Worm (Caenorhabditis elegans) whole organism, L1 larva: ENCODE results near the gene idpc-4.

Experiments used
- C04F5.9 ChIP-seq: sonication (generic microtip); optimal IDR thresholded peaks from 2 replicates; lab custom pipeline; 2016; ENCODE audit warnings: missing genetic modification characterization, missing compliant biosample characterization
- C16A3.4 ChIP-seq: fragments of 150-350 bp; optimal IDR thresholded peaks from 2 replicates; lab custom pipeline; 2014; ENCODE audit warnings: missing biosample characterization, missing genetic modification characterization
- C34B4.2 ChIP-seq: sonication (generic microtip); optimal IDR thresholded peaks from 2 replicates; lab custom pipeline; 2017; ENCODE audit warnings: mild to moderate bottlenecking, missing genetic modification characterization, missing compliant biosample characterization
- F16B12.6 ChIP-seq: fragments of 150-350 bp; optimal IDR thresholded peaks from 2 replicates; lab custom pipeline; 2014; ENCODE audit warnings: missing biosample characterization, missing genetic modification characterization
- Y116A8C.19 ChIP-seq: sonication (generic microtip); optimal IDR thresholded peaks from 2 replicates; lab custom pipeline; 2016; ENCODE audit warnings: missing compliant biosample characterization, missing genetic modification characterization, borderline replicate concordance
- aha-1 ChIP-seq: fragments of 150-350 bp; optimal IDR thresholded peaks from 2 replicates; lab custom pipeline; 2014; ENCODE audit warnings: missing biosample characterization, missing genetic modification characterization
- aly-2 ChIP-seq: fragments of 150-350 bp; optimal IDR thresholded peaks from 2 replicates; lab custom pipeline; 2014; ENCODE audit warnings: missing biosample characterization, missing genetic modification characterization
- blmp-1 ChIP-seq: fragments of 150-350 bp; optimal IDR thresholded peaks from 2 replicates; lab custom pipeline; 2014; ENCODE audit warnings: missing biosample characterization, missing genetic modification characterization
- ceh-63 ChIP-seq: fragments of 200-800 bp; sonication (Bioruptor generic); optimal IDR thresholded peaks from 2 replicates; lab custom pipeline; 2018; ENCODE audit warnings: mild to moderate bottlenecking, missing genetic modification characterization, missing compliant biosample characterization
- ceh-82 ChIP-seq, 3 experiments: fragments of 150-350 bp in 1 of 3; sonication (generic microtip) in 2 of 3; optimal IDR thresholded peaks; 2 replicates each; lab custom pipeline; 2014 to 2017; ENCODE audit warnings: missing biosample characterization in 3 of 3, missing genetic modification characterization in 3 of 3
- ces-1 ChIP-seq: fragments of 150-350 bp; optimal IDR thresholded peaks from 2 replicates; lab custom pipeline; 2014; ENCODE audit warnings: missing biosample characterization, missing genetic modification reagents, missing genetic modification characterization
- dsc-1 ChIP-seq: sonication (generic microtip); optimal IDR thresholded peaks from 2 replicates; lab custom pipeline; 2016; ENCODE audit warnings: mild to moderate bottlenecking, missing genetic modification characterization, missing compliant biosample characterization
- efl-1 ChIP-seq, 4 experiments: fragments of 150-350 bp; optimal IDR thresholded peaks in 3 of 4; peaks in 1 of 4; 1 replicate in 1 of 4; 2 replicates in 3 of 4; lab custom pipeline; 2014; ENCODE audit warnings: missing biosample characterization in 2 of 4, missing genetic modification characterization in 2 of 4, missing genetic modification reagents in 2 of 4
- egl-13 ChIP-seq: sonication (generic microtip); optimal IDR thresholded peaks from 2 replicates; lab custom pipeline; 2016; ENCODE audit warnings: missing genotype, missing genetic modification reagents, missing genetic modification characterization, missing compliant biosample characterization
- elt-2 ChIP-seq: sonication (generic microtip); optimal IDR thresholded peaks from 2 replicates; lab custom pipeline; 2016; ENCODE audit warnings: missing genetic modification characterization, mild to moderate bottlenecking, inconsistent platforms, missing compliant biosample characterization, missing genetic modification reagents
- elt-3 ChIP-seq, 6 experiments: fragments of 150-350 bp in 1 of 6; sonication (generic microtip); optimal IDR thresholded peaks; 2 replicates each; lab custom pipeline; 2017 to 2018; ENCODE audit warnings: missing biosample characterization in 6 of 6, missing genetic modification characterization in 6 of 6, inconsistent platforms in 1 of 6
- hlh-17 ChIP-seq: fragments of 200-800 bp; sonication (Bioruptor generic); optimal IDR thresholded peaks from 2 replicates; lab custom pipeline; 2018; ENCODE audit warnings: missing genetic modification characterization, mild to moderate bottlenecking, missing compliant biosample characterization, moderate library complexity, borderline replicate concordance
- hlh-4 ChIP-seq: sonication (generic microtip); optimal IDR thresholded peaks from 2 replicates; lab custom pipeline; 2016; ENCODE audit warnings: mild to moderate bottlenecking, missing genetic modification characterization, missing compliant biosample characterization
- irx-1 ChIP-seq: sonication (generic microtip); optimal IDR thresholded peaks from 2 replicates; lab custom pipeline; 2016; ENCODE audit warnings: missing genetic modification characterization, missing compliant biosample characterization
- lin-14 ChIP-seq: fragments of 200-800 bp; sonication (Bioruptor generic); optimal IDR thresholded peaks from 2 replicates; lab custom pipeline; 2018; ENCODE audit warnings: mild to moderate bottlenecking, missing genetic modification characterization, moderate library complexity, missing compliant biosample characterization
- mdl-1 ChIP-seq, 2 experiments: fragments of 150-350 bp; optimal IDR thresholded peaks; 2 replicates each; lab custom pipeline; 2014 to 2017; ENCODE audit warnings: missing biosample characterization in 2 of 2, missing genetic modification characterization in 2 of 2, inconsistent platforms in 1 of 2
- mep-1 ChIP-seq: fragments of 150-350 bp; optimal IDR thresholded peaks from 2 replicates; lab custom pipeline; 2014; ENCODE audit warnings: missing biosample characterization, missing genetic modification characterization
- nhr-12 ChIP-seq: sonication (generic microtip); optimal IDR thresholded peaks from 2 replicates; lab custom pipeline; 2017; ENCODE audit warnings: missing biosample characterization, missing genetic modification characterization
- nhr-47 ChIP-seq: sonication (generic microtip); optimal IDR thresholded peaks from 2 replicates; lab custom pipeline; 2016; ENCODE audit warnings: mild to moderate bottlenecking, missing genetic modification characterization, moderate library complexity, missing compliant biosample characterization
- nhr-84 ChIP-seq: sonication (generic microtip); optimal IDR thresholded peaks from 2 replicates; lab custom pipeline; 2017; ENCODE audit warnings: missing biosample characterization, missing genetic modification characterization
- nhr-85 ChIP-seq: sonication (generic microtip); peaks from one replicate; lab custom pipeline; 2016; ENCODE audit warnings: missing genetic modification characterization, inconsistent platforms, missing compliant biosample characterization
- nhr-90 ChIP-seq: sonication (generic microtip); optimal IDR thresholded peaks from 2 replicates; lab custom pipeline; 2016; ENCODE audit warnings: mild to moderate bottlenecking, missing genetic modification characterization, missing compliant biosample characterization; ENCODE audit not compliant: poor library complexity
- pag-3 ChIP-seq: sonication (generic microtip); optimal IDR thresholded peaks from 2 replicates; lab custom pipeline; 2017; ENCODE audit warnings: missing genetic modification characterization, mild to moderate bottlenecking, missing compliant biosample characterization, antibody characterized with exemption, borderline replicate concordance; ENCODE audit not compliant: insufficient read depth
- pax-3 ChIP-seq: fragments of 200-800 bp; sonication (Bioruptor generic); optimal IDR thresholded peaks from 2 replicates; lab custom pipeline; 2018; ENCODE audit warnings: mild to moderate bottlenecking, missing genetic modification characterization, moderate library complexity, missing compliant biosample characterization
- pqm-1 ChIP-seq: sonication (generic microtip); optimal IDR thresholded peaks from 3 replicates; lab custom pipeline; 2017; ENCODE audit warnings: missing biosample characterization, missing genetic modification characterization
- rnt-1 ChIP-seq: sonication (generic microtip); optimal IDR thresholded peaks from 2 replicates; lab custom pipeline; 2016; ENCODE audit warnings: mild to moderate bottlenecking, missing genetic modification characterization, moderate library complexity, missing compliant biosample characterization
- skn-1 ChIP-seq: fragments of 150-350 bp; optimal IDR thresholded peaks from 2 replicates; lab custom pipeline; 2014; ENCODE audit warnings: missing biosample characterization, missing genetic modification characterization
- sptf-1 ChIP-seq: fragments of 150-350 bp; optimal IDR thresholded peaks from 2 replicates; lab custom pipeline; 2014; ENCODE audit warnings: missing biosample characterization, missing genetic modification characterization
- swsn-7 ChIP-seq: sonication (generic microtip); optimal IDR thresholded peaks from 2 replicates; lab custom pipeline; 2016; ENCODE audit warnings: missing genetic modification characterization, missing compliant biosample characterization
- tbx-2 ChIP-seq: sonication (generic microtip); optimal IDR thresholded peaks from 2 replicates; lab custom pipeline; 2016; ENCODE audit warnings: missing genetic modification characterization, missing compliant biosample characterization
- unc-30 ChIP-seq: sonication (generic microtip); optimal IDR thresholded peaks from 2 replicates; lab custom pipeline; 2017; ENCODE audit warnings: missing biosample characterization, missing genetic modification characterization
- unc-62 ChIP-seq: fragments of 150-350 bp; optimal IDR thresholded peaks from 2 replicates; lab custom pipeline; 2014; ENCODE audit warnings: missing biosample characterization, missing genetic modification reagents, missing genetic modification characterization
- unc-98 ChIP-seq: fragments of 200-800 bp; sonication (Bioruptor generic); IDR thresholded peaks from 2 replicates; pipeline ENCODE4 v1.3.6; 2022; ENCODE audit warnings: missing genetic modification characterization, missing compliant biosample characterization
- xbp-1 ChIP-seq: sonication (generic microtip); optimal IDR thresholded peaks from 2 replicates; lab custom pipeline; 2016; ENCODE audit warnings: missing genetic modification characterization, missing compliant biosample characterization
- ztf-11 ChIP-seq, 2 experiments: sonication (generic microtip); optimal IDR thresholded peaks; 2 replicates each; lab custom pipeline; 2016 to 2017; ENCODE audit warnings: missing genetic modification characterization in 2 of 2, missing biosample characterization in 1 of 2, missing compliant biosample characterization in 1 of 2

The idpc-4 gene

DNA sequence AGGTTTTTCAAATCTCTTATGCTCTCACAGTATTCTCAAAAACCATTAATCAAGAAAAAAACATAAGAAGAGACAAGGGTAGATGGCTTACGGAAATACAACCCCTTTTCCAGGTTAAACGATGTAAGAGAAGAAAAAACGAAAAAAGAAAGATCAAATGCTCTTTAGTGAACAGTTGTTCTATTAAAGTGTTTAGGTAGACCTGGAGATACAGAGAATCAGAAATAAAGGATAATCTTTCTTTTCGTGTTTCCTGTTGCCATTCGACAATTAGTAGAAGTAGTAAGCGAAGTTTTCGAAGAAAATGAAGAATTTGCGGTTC lies 41.9 kb upstream of the idpc-4 start, which contains the start of gene K09G1.1:
Gene K09G1.1 (plus strand): TSS at position 223 of the 322 bp plus-strand sequence.
- TF ChIP-seq unc-62 (no peak), sptf-1 (tag; lab: Kevin White, UChicago) (no peak), ces-1 (GFP tag; lab: Kevin White, UChicago) (no peak), elt-2 (tag; lab: Kevin White, UChicago) (no peak), F16B12.6 (tag; lab: Kevin White, UChicago) (no peak), swsn-7 (no peak), aly-2 (tag; lab: Kevin White, UChicago) (no peak), pqm-1 (tag; lab: Kevin White, UChicago) (no peak), unc-30 (tag; lab: Kevin White, UChicago) (no peak), nhr-47 (tag; lab: Kevin White, UChicago) (no peak), ztf-11 (tag; optimal IDR thresholded peaks at IDR 0.05; lab: Kevin White, UChicago) (no peak), nhr-84 (tag; lab: Kevin White, UChicago) (no peak), C34B4.2 (no peak), pag-3 (no peak), nhr-12 (tag; lab: Kevin White, UChicago) (no peak), skn-1 (tag; lab: Kevin White, UChicago) (no peak), rnt-1 (tag; lab: Kevin White, UChicago) (no peak), C04F5.9 (tag; lab: Kevin White, UChicago) (no peak), pax-3 (tag; lab: Kevin White, UChicago) (no peak)

DNA sequence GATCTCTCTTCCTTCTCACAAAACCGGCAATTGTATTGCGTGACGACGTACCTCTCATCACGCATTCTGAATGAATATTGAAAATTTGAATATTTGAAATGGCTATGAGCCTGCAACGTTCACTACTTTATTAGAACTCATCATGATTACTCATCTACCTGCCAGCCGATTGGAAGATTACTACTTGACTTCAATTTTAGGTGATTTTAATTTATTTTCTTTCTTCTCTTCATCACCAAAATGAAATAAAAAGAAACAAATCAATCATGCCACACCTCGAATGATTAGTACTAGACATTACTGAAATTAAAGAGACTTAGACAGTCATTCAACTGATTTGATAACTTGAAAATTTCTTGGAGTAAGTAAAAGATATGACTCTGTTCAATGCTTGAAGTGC lies 41.0 kb upstream of the idpc-4 start:
- no peak for TF ChIP-seq nhr-90 (tag; lab: Kevin White, UChicago)
- TF ChIP-seq lin-14 (GFP tag; lab: Kevin White, UChicago): peak; percentile 28
- no peak for TF ChIP-seq nhr-47 (tag; lab: Kevin White, UChicago)
- peak in 2 of 6 experiments; percentile 7 to 41 for TF ChIP-seq elt-3 (tag; optimal IDR thresholded peaks at IDR 0.05; lab: Kevin White, UChicago)
- TF ChIP-seq mep-1 (tag; lab: Kevin White, UChicago): no peak
- TF ChIP-seq nhr-85 (tag; lab: Kevin White, UChicago): peak; percentile 52
- TF ChIP-seq blmp-1 (tag; lab: Kevin White, UChicago): peak; percentile 51
- no peak for TF ChIP-seq Y116A8C.19 (tag; lab: Kevin White, UChicago)
- no peak for TF ChIP-seq ceh-82 (tag; optimal IDR thresholded peaks at IDR 0.05; lab: Kevin White, UChicago)

DNA sequence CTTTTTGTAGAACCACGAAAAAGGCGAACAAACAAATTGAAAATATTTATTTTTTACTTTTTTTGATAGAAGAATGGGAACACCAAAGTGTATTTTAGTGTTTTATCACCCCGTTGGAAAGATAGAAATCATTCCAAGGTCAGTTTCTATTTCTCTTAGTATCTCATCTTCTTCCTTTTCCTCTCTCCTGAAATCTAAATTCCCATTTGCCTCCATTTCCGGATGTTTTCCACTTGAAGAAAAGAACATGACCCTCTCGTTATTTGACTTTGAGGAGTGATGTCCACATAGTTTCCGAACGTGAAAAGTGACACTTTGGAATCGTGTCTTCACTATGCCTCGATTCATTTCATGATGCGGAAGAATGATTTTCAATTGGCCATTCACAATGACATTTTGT lies 37.6 kb upstream of the idpc-4 start:
- peak; percentile 77 for TF ChIP-seq blmp-1 (tag; lab: Kevin White, UChicago)
- no peak for TF ChIP-seq xbp-1 (tag; lab: Kevin White, UChicago)
- no peak for TF ChIP-seq unc-98 (GFP tag; lab: Robert Waterston, UW)
- no peak for TF ChIP-seq hlh-17 (GFP tag; lab: Kevin White, UChicago)
- TF ChIP-seq tbx-2 (tag; lab: Kevin White, UChicago): no peak
- no peak for TF ChIP-seq efl-1 (optimal IDR thresholded peaks at IDR 0.05; lab: Kevin White, UChicago)
- TF ChIP-seq efl-1 (GFP tag; optimal IDR thresholded peaks at IDR 0.05 in 1 of 2; lab: Kevin White, UChicago): peak in 1 of 2 experiments; percentile 21
- no peak for TF ChIP-seq sptf-1 (tag; lab: Kevin White, UChicago)
- TF ChIP-seq hlh-4 (tag; lab: Kevin White, UChicago): no peak
- TF ChIP-seq dsc-1 (tag; lab: Kevin White, UChicago): no peak
- no peak for TF ChIP-seq ceh-63
- TF ChIP-seq aha-1 (tag; lab: Kevin White, UChicago): no peak
- TF ChIP-seq mdl-1 (tag; optimal IDR thresholded peaks at IDR 0.05; lab: Kevin White, UChicago): no peak
- no peak for TF ChIP-seq C16A3.4 (tag; lab: Kevin White, UChicago)
- TF ChIP-seq lin-14 (GFP tag; lab: Kevin White, UChicago): peak; percentile 19
- no peak for TF ChIP-seq irx-1
- peak; percentile 12 for TF ChIP-seq nhr-85 (tag; lab: Kevin White, UChicago)
- TF ChIP-seq elt-3 (tag; optimal IDR thresholded peaks at IDR 0.05; lab: Kevin White, UChicago): peak in 1 of 6 experiments; percentile 26
- no peak for TF ChIP-seq elt-2 (tag; lab: Kevin White, UChicago)
- TF ChIP-seq nhr-90 (tag; lab: Kevin White, UChicago): no peak
- TF ChIP-seq egl-13 (tag; lab: Kevin White, UChicago): no peak
